Worm (Caenorhabditis elegans) whole organism, young adult: ENCODE measurements around the gene W07A12.4.

Source experiments
- D2030.7 ChIP-seq: fragments of 200-800 bp; sonication (Bioruptor generic); IDR thresholded peaks from 2 replicates; pipeline ENCODE4 v1.3.6; 2022; ENCODE audit warnings: missing genetic modification reagents, missing genetic modification characterization, missing compliant biosample characterization
- ceh-27 ChIP-seq: fragments of 200-800 bp; sonication (Bioruptor generic); optimal IDR thresholded peaks from 2 replicates; lab custom pipeline; 2018; ENCODE audit warnings: mild to moderate bottlenecking, missing genetic modification characterization, moderate library complexity, missing compliant biosample characterization
- chd-7 ChIP-seq: sonication (generic microtip); optimal IDR thresholded peaks from 2 replicates; lab custom pipeline; 2016; ENCODE audit warnings: mild to moderate bottlenecking, missing genetic modification characterization, moderate library complexity, missing compliant biosample characterization
- dpl-1 ChIP-seq: fragments of 150-350 bp; optimal IDR thresholded peaks from 2 replicates; lab custom pipeline; 2014; ENCODE audit warnings: missing biosample characterization, missing genetic modification reagents, missing genetic modification characterization
- nhr-90 ChIP-seq: sonication (generic microtip); optimal IDR thresholded peaks from 2 replicates; lab custom pipeline; 2016; ENCODE audit warnings: missing genotype, mild to moderate bottlenecking, missing genetic modification characterization, missing compliant biosample characterization
- sea-2 ChIP-seq: fragments of 200-800 bp; sonication (Bioruptor generic); IDR thresholded peaks from 2 replicates; pipeline ENCODE4 v1.3.6; 2022; ENCODE audit warnings: missing genetic modification characterization, missing compliant biosample characterization
- unc-62 ChIP-seq: fragments of 150-350 bp; optimal IDR thresholded peaks from 2 replicates; lab custom pipeline; 2014; ENCODE audit warnings: missing biosample characterization, missing genetic modification reagents, missing genetic modification characterization
- ztf-22 ChIP-seq: fragments of 200-800 bp; sonication (Bioruptor generic); optimal IDR thresholded peaks from 2 replicates; lab custom pipeline; 2018; ENCODE audit warnings: mild to moderate bottlenecking, missing genetic modification characterization, moderate library complexity, missing compliant biosample characterization

ce11 chrII:9188380-9188779 is 42.3 kb downstream of the W07A12.4 start, which contains the start of gene sym-2:
- no peak for TF ChIP-seq dpl-1 (GFP tag; lab: Kevin White, UChicago)
- no peak for TF ChIP-seq unc-62 (GFP tag; lab: Kevin White, UChicago)
- no peak for TF ChIP-seq ztf-22 (GFP tag; lab: Kevin White, UChicago)
- no peak for TF ChIP-seq sea-2 (GFP tag; lab: Robert Waterston, UW)
- TF ChIP-seq D2030.7, result no peak
- no peak for TF ChIP-seq ceh-27 (GFP tag; lab: Kevin White, UChicago)
- TF ChIP-seq chd-7, result no peak
- no peak for TF ChIP-seq nhr-90 (tag; lab: Kevin White, UChicago)
